Worm (Caenorhabditis elegans): ENCODE results near the gene ztf-1.

Gene ztf-1

DNA sequence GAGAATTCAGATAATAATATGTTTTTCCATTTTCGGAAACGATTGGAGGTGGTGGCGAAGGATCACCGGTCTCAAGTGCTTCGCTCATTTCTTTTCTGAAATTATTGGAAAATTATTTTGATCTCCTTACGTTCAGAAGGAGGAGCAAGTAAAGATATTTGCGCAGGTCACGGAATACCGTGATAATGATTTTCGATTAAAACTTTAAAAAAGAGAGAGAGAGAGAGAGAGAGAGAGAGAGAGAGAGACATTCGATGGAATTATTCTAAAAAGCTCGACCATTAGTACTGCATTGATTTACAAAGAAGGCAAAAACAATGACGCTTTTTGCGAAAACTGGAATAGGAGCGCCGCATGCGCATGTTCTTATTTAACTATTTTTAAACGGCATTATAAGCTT, at the start of gene ztf-1:
ztf-1 (minus strand) TSS at position 101 of the 400 bp plus-strand sequence.
- no peak for TF ChIP-seq ref-1 (GFP tag; conservative IDR thresholded peaks at IDR 0.05)
- TF ChIP-seq T22C8.4 (GFP tag; IDR thresholded peaks at IDR 0.05): no peak
- no peak for TF ChIP-seq flt-1 (GFP tag; IDR thresholded peaks at IDR 0.05)
- TF ChIP-seq ztf-23 (GFP tag; IDR thresholded peaks at IDR 0.05): no peak

DNA sequence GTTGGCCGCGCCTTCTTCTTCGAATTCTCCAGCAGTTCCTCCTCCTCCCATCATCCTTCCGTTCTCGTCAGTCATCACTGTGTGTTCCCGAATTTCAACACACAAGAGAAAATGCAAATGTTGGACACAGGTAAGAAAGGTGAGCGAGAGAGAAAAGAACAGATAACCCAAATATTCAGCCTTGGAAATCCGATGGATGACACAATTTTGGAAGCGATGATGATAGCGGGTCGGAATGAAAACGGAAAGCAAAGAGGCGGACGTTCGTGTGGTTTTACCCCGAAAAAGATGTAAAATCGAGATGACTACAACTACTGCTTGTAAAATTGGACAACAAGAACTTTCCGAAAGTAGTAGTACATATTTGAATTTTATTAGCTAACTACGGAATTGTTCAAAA, 47.7 kb upstream of the ztf-1 start:
- no peak for TF ChIP-seq ztf-23 (GFP tag; IDR thresholded peaks at IDR 0.05)
- TF ChIP-seq klf-2 (GFP tag; conservative IDR thresholded peaks at IDR 0.05): no peak
- TF ChIP-seq tab-1 (GFP tag; IDR thresholded peaks at IDR 0.05): no peak
- TF ChIP-seq ref-1 (GFP tag; conservative IDR thresholded peaks at IDR 0.05): no peak
- no peak for TF ChIP-seq cog-1 (tag; optimal IDR thresholded peaks at IDR 0.05)
- no peak for TF ChIP-seq ztf-29 (GFP tag; IDR thresholded peaks at IDR 0.05)
- TF ChIP-seq med-1 (GFP tag; optimal IDR thresholded peaks at IDR 0.05; ENCODE audit: insufficient read depth): no peak
- TF ChIP-seq flt-1 (GFP tag; IDR thresholded peaks at IDR 0.05): no peak
- no peak for TF ChIP-seq T22C8.4 (GFP tag; IDR thresholded peaks at IDR 0.05)

DNA sequence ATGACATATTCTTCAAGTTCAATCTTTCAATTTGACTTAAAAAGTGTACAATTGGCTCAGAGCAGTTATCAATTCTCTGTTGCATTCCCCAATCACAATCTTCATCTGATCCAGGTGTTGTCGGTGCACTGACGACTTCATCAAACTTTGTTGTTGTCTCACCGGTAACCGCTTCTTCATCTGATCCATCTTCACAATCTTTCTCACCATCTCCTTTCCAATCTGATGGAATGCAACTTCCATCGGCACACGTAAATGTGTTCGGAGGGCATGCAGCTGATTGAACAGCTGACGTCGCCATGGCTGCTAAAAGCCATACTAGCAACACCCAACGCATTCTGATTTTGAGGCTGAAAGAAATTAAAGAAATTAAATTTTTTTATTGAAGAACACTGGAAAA, 45.9 kb upstream of the ztf-1 start, which contains the start of gene F44E2.4:
F44E2.4 (minus strand) TSS at position 350 of the 400 bp plus-strand sequence.
- TF ChIP-seq cog-1 (tag; optimal IDR thresholded peaks at IDR 0.05) (no peak), ztf-23 (GFP tag; IDR thresholded peaks at IDR 0.05) (no peak), med-1 (GFP tag; optimal IDR thresholded peaks at IDR 0.05; ENCODE audit: insufficient read depth) (no peak), ztf-29 (GFP tag; IDR thresholded peaks at IDR 0.05) (no peak), tab-1 (GFP tag; IDR thresholded peaks at IDR 0.05) (no peak), klf-2 (GFP tag; conservative IDR thresholded peaks at IDR 0.05) (no peak), T22C8.4 (GFP tag; IDR thresholded peaks at IDR 0.05) (no peak), flt-1 (GFP tag; IDR thresholded peaks at IDR 0.05) (no peak), ref-1 (GFP tag; conservative IDR thresholded peaks at IDR 0.05) (no peak)

DNA sequence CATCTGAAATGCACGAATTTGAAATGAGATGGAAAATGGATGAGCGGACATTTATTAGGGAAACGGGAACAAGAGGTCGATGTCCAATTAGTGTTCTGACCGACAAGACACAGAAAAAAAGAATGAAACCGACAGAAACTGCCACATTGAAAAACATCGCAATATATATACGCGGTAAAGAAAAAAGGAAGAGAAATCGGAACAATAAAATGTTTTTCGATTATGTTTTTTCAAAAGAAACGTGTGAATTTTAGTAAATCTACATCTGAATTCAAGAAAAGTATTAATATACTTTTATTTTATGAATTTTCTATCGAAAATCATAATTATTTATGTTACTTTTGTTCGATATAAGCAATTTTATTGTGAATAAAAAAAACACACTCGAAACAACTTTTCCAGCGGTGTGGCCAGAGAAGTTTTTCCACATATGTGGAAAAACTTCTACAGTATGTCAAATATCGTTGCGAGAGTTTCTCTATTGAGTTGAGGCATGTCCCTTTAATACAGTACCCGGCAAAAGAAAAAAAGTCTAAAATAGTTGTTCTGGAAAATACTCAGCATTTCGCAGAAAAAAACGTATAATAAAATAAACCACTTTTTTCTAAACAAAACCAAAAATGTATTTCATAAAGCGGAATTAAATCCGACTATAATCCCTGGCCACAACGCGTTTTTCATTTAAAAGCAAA, 39.1 kb upstream of the ztf-1 start, which contains the start of gene F44E2.10:
F44E2.10 (minus strand) TSS at position 51 of the 692 bp plus-strand sequence.
- no peak for TF ChIP-seq med-1 (GFP tag; optimal IDR thresholded peaks at IDR 0.05; ENCODE audit: insufficient read depth)
- TF ChIP-seq tab-1 (GFP tag; IDR thresholded peaks at IDR 0.05): no peak
- no peak for TF ChIP-seq ztf-29 (GFP tag; IDR thresholded peaks at IDR 0.05)
- no peak for TF ChIP-seq ztf-23 (GFP tag; IDR thresholded peaks at IDR 0.05)
- TF ChIP-seq T22C8.4 (GFP tag; IDR thresholded peaks at IDR 0.05): no peak

DNA sequence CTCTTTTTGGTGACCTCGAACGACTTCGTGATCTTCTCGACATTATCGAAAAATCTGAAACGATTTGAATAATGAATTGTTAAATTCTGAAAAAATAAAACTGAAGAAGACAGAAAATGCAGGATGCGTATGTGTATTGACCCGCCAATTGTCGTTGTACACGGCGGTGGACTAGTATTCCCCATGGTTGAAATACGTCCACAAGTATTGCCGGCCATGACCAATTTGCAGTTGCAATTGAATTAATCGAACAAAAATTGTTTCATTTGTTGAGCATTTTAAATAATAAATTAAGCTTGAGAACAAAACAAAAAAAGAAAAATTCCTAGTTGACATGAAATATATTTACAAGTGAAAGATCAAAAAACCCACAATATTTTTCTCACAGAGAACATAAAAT, 37.1 kb upstream of the ztf-1 start, which contains the start of gene F44E2.3:
F44E2.3 (minus strand) TSS at position 61 of the 400 bp plus-strand sequence.
- no peak for TF ChIP-seq ztf-29 (GFP tag; IDR thresholded peaks at IDR 0.05)
- no peak for TF ChIP-seq ref-1 (GFP tag; conservative IDR thresholded peaks at IDR 0.05)
- no peak for TF ChIP-seq flt-1 (GFP tag; IDR thresholded peaks at IDR 0.05)

DNA sequence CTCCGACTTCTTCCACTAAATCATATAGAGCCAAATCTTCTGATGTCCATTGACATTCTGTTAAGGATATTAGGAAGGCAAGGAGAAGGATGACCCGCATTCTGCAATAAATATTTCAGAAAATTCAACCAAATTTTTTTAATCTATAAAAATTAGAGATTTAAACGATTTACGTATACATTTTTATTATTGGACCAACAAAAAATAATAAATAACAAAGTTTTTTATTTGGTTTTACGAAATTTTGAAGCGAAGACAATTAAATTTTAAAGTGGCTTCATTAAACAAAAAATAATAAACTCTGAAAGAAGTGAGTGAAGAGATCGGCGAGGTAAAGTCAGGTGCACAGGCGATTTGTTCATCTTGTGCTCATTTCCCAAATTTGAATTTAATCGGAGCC, 35.0 kb upstream of the ztf-1 start, which contains the start of gene F54F2.9:
F54F2.9 (minus strand) TSS at position 101 of the 400 bp plus-strand sequence.
- no peak for TF ChIP-seq med-1 (GFP tag; optimal IDR thresholded peaks at IDR 0.05; ENCODE audit: insufficient read depth)
- TF ChIP-seq T22C8.4 (GFP tag; IDR thresholded peaks at IDR 0.05): no peak
- no peak for TF ChIP-seq ref-1 (GFP tag; conservative IDR thresholded peaks at IDR 0.05)
- TF ChIP-seq klf-2 (GFP tag; conservative IDR thresholded peaks at IDR 0.05): no peak
- no peak for TF ChIP-seq ztf-23 (GFP tag; IDR thresholded peaks at IDR 0.05)

DNA sequence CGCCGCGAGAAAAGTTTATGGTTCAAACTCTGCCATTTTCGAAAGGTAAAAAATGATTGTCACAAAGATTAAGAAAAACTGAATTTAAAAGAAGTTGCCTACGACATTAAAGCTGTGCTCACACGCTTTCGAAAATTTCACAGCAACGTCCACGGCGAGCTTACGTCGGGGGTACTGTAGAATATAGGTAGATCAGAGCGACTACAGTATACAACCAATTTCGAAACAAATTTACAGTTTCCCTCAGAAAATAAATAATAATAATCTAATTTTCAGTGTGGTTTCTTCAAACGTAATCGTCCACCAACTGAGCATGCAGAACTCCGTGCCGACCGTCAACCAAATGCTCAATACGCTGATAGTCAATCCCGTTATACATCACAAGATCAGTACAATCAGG, 32.4 kb upstream of the ztf-1 start:
- TF ChIP-seq tab-1 (GFP tag; IDR thresholded peaks at IDR 0.05) (no peak), klf-2 (GFP tag; conservative IDR thresholded peaks at IDR 0.05) (no peak), T22C8.4 (GFP tag; IDR thresholded peaks at IDR 0.05) (no peak), cog-1 (tag; optimal IDR thresholded peaks at IDR 0.05) (no peak), ref-1 (GFP tag; conservative IDR thresholded peaks at IDR 0.05) (no peak), flt-1 (GFP tag; IDR thresholded peaks at IDR 0.05) (no peak), ztf-23 (GFP tag; IDR thresholded peaks at IDR 0.05) (no peak), med-1 (GFP tag; optimal IDR thresholded peaks at IDR 0.05; ENCODE audit: insufficient read depth) (no peak), ztf-29 (GFP tag; IDR thresholded peaks at IDR 0.05) (no peak)

DNA sequence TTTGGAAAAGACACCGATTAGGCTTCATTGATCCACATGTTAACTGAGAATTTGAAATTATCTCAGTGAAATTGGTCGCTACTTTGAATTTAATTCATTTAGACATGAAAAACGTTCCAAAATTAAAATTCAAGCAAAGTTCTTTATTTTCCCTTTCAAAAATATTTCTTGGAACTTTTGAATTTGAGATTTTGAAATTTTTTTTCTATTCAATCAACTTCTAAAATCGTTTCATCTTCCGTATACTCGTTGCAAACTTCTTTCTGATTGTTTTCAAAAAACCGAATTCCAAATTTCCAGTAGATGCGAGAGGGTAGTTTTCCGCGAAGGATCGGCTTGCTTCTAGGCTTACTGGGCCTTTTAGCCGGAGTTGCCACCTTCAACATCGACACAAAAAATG, 26.4 kb upstream of the ztf-1 start, which contains the start of gene pat-2:
pat-2 (plus strand) TSS at position 301 of the 400 bp plus-strand sequence.
- TF ChIP-seq ref-1 (GFP tag; conservative IDR thresholded peaks at IDR 0.05): no peak
- TF ChIP-seq cog-1 (tag; optimal IDR thresholded peaks at IDR 0.05): no peak
- TF ChIP-seq T22C8.4 (GFP tag; IDR thresholded peaks at IDR 0.05): no peak
- no peak for TF ChIP-seq tab-1 (GFP tag; IDR thresholded peaks at IDR 0.05)
- no peak for TF ChIP-seq ztf-29 (GFP tag; IDR thresholded peaks at IDR 0.05)

DNA sequence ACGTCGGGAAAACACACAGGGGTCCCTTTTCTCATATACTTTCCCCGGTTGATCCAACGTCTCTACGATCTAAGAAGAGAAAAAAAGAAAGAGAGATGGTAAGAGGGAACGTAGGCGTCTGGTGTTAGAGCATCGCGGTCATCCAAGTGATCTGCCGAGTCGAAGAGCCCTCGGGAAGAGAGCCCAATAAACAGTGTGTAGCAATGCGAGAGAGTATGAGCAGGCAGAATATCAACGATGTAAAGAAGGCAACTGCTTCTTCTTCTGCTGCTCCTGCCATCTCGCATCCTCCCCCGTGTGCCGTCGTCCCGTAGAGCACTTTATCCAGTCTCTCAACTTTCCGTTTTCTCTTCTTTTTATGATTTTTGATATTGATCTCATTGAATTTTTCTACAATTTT, 23.5 kb upstream of the ztf-1 start:
- no peak for TF ChIP-seq klf-2 (GFP tag; conservative IDR thresholded peaks at IDR 0.05)
- no peak for TF ChIP-seq cog-1 (tag; optimal IDR thresholded peaks at IDR 0.05)
- no peak for TF ChIP-seq ztf-29 (GFP tag; IDR thresholded peaks at IDR 0.05)
- TF ChIP-seq tab-1 (GFP tag; IDR thresholded peaks at IDR 0.05): no peak
- TF ChIP-seq med-1 (GFP tag; optimal IDR thresholded peaks at IDR 0.05; ENCODE audit: insufficient read depth): no peak
- TF ChIP-seq flt-1 (GFP tag; IDR thresholded peaks at IDR 0.05): no peak
- no peak for TF ChIP-seq ref-1 (GFP tag; conservative IDR thresholded peaks at IDR 0.05)
- no peak for TF ChIP-seq T22C8.4 (GFP tag; IDR thresholded peaks at IDR 0.05)
- no peak for TF ChIP-seq ztf-23 (GFP tag; IDR thresholded peaks at IDR 0.05)

DNA sequence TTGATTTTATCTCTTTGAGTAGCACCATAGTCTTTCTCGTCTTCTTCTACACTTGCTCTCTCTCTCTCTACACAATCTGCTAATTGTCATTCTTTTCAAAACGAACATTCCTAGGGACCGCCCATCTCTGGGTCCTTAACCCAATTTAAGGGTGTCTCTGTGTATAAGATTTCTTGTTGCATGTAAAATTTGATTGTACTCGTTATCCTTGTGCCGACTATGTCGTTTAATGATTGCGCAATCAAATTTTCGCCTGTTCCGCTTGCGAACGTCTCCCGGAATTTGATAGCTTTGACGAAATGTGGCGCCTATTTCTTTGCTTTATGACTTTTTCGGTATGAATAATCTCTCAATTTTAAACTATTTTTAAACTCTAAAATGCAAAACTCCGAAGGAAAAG, 19.0 kb upstream of the ztf-1 start:
- no peak for TF ChIP-seq ztf-23 (GFP tag; IDR thresholded peaks at IDR 0.05)
- TF ChIP-seq klf-2 (GFP tag; conservative IDR thresholded peaks at IDR 0.05): no peak
- no peak for TF ChIP-seq tab-1 (GFP tag; IDR thresholded peaks at IDR 0.05)
- TF ChIP-seq ztf-29 (GFP tag; IDR thresholded peaks at IDR 0.05): no peak
- no peak for TF ChIP-seq flt-1 (GFP tag; IDR thresholded peaks at IDR 0.05)
- no peak for TF ChIP-seq med-1 (GFP tag; optimal IDR thresholded peaks at IDR 0.05; ENCODE audit: insufficient read depth)
- TF ChIP-seq ref-1 (GFP tag; conservative IDR thresholded peaks at IDR 0.05): no peak
- TF ChIP-seq cog-1 (tag; optimal IDR thresholded peaks at IDR 0.05): no peak
